Worm (Caenorhabditis elegans): ENCODE results near the gene nhr-40.

Gene nhr-40

DNA sequence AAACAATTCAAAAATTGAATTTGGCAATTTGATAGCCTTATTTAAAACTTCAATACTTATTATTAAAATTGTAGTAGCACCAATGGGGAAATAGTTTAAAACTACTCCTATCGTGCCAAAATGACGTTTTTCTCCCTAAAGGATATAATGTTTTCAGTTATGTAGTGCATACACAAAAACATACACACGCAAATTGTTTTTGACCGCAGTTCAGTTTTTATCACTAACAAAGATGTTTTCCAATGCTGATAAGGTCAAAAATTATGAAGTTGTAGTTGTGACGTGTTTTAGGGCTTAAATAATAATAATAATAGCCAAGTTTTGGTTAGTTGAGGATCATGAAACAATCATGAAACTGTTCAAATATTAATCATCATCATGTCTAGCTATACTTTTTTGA, 3.8 kb upstream of the nhr-40 start:
- TF ChIP-seq nhr-77 (tag; optimal IDR thresholded peaks at IDR 0.05) (no peak), tlp-1 (tag; optimal IDR thresholded peaks at IDR 0.05) (no peak), ets-5 (GFP tag; IDR thresholded peaks at IDR 0.05) (no peak), nhr-85 (tag) (no peak), nhr-12 (tag; optimal IDR thresholded peaks at IDR 0.05) (no peak), zag-1 (tag; optimal IDR thresholded peaks at IDR 0.05) (no peak), lir-3 (tag; optimal IDR thresholded peaks at IDR 0.05; ENCODE audit: poor library complexity) (no peak), ceh-82 (tag; optimal IDR thresholded peaks at IDR 0.05) (no peak), fkh-10 (GFP tag; optimal IDR thresholded peaks at IDR 0.05) (no peak), ama-1 (optimal IDR thresholded peaks at IDR 0.05) (no peak)

DNA sequence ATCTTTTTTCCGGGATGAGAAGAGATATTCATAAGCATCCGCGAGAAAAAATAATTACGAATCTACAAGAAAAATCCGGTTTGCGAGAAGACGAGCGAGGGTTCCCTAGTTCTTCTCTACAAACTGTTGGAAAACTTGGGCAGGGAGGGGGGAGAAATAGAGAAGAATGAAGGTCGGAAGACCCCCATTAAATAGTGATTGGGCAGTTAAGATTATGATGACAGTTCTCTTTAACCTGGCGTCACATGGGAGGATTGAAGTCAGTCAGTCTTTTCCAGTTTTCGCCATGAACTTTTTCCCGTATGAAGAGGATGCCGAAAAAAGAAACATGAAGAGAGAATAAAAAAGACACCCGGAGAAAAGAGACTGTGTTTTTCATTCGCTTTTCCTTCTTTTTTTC, 3.0 kb upstream of the nhr-40 start:
- TF ChIP-seq sup-37 (GFP tag; optimal IDR thresholded peaks at IDR 0.05) (no peak), hlh-17 (GFP tag; optimal IDR thresholded peaks at IDR 0.05; ENCODE audit: borderline replicate concordance) (no peak), pqm-1 (tag; optimal IDR thresholded peaks at IDR 0.05) (no peak), blmp-1 (tag; optimal IDR thresholded peaks at IDR 0.05) (peak; percentile 85), mab-9 (GFP tag; IDR thresholded peaks at IDR 0.05) (no peak), lin-15B (tag; optimal IDR thresholded peaks at IDR 0.05) (no peak), mef-2 (tag; optimal IDR thresholded peaks at IDR 0.05) (no peak), ces-1 (GFP tag; optimal IDR thresholded peaks at IDR 0.05) (no peak), ceh-88 (GFP tag; IDR thresholded peaks at IDR 0.05) (no peak), nhr-47 (tag; optimal IDR thresholded peaks at IDR 0.05) (no peak), unc-62 (GFP tag; optimal IDR thresholded peaks at IDR 0.05) (no peak), C34B4.2 (tag; optimal IDR thresholded peaks at IDR 0.05) (no peak), grh-1 (GFP tag; IDR thresholded peaks at IDR 0.05) (no peak), ceh-63 (GFP tag; optimal IDR thresholded peaks at IDR 0.05) (no peak), ztf-11 (tag; optimal IDR thresholded peaks at IDR 0.05) (no peak), alr-1 (tag; optimal IDR thresholded peaks at IDR 0.05; ENCODE audit: borderline replicate concordance) (no peak), pag-3 (tag; optimal IDR thresholded peaks at IDR 0.05; ENCODE audit: borderline replicate concordance, insufficient read depth) (no peak), egl-13 (tag; optimal IDR thresholded peaks at IDR 0.05) (no peak), rnt-1 (tag; optimal IDR thresholded peaks at IDR 0.05) (no peak), isw-1 (GFP tag; IDR thresholded peaks at IDR 0.05) (no peak), fkh-10 (GFP tag; optimal IDR thresholded peaks at IDR 0.05) (no peak), ceh-82 (tag; optimal IDR thresholded peaks at IDR 0.05) (no peak), unc-30 (tag; optimal IDR thresholded peaks at IDR 0.05) (no peak), lsy-2 (tag; optimal IDR thresholded peaks at IDR 0.05) (peak in 1 of 2 experiments; percentile 34), nhr-76 (tag; optimal IDR thresholded peaks at IDR 0.05) (no peak), mep-1 (tag; optimal IDR thresholded peaks at IDR 0.05) (peak; percentile 21), aha-1 (tag; optimal IDR thresholded peaks at IDR 0.05) (no peak), sox-4 (tag; optimal IDR thresholded peaks at IDR 0.05) (no peak), dsc-1 (tag; optimal IDR thresholded peaks at IDR 0.05) (no peak), vab-15 (tag; optimal IDR thresholded peaks at IDR 0.05) (peak; percentile 43), lin-39 (tag; optimal IDR thresholded peaks at IDR 0.05) (no peak), efl-3 (GFP tag; optimal IDR thresholded peaks at IDR 0.05) (no peak), dpl-1 (GFP tag; optimal IDR thresholded peaks at IDR 0.05) (no peak), nhr-28 (tag; optimal IDR thresholded peaks at IDR 0.05) (no peak), fos-1 (tag; optimal IDR thresholded peaks at IDR 0.05) (no peak), efl-1 (optimal IDR thresholded peaks at IDR 0.05) (no peak), efl-1 (GFP tag; optimal IDR thresholded peaks at IDR 0.05 in 1 of 2) (no peak), ceh-90 (tag; optimal IDR thresholded peaks at IDR 0.05) (no peak), nhr-84 (tag; optimal IDR thresholded peaks at IDR 0.05) (no peak), xbp-1 (tag; optimal IDR thresholded peaks at IDR 0.05) (no peak), snu-23 (GFP tag; optimal IDR thresholded peaks at IDR 0.05) (peak; percentile 41), ceh-8 (GFP tag; optimal IDR thresholded peaks at IDR 0.05) (no peak), ama-1 (optimal IDR thresholded peaks at IDR 0.05) (no peak), jun-1 (tag; optimal IDR thresholded peaks at IDR 0.05) (no peak), aly-2 (tag; optimal IDR thresholded peaks at IDR 0.05) (no peak), fkh-8 (tag; optimal IDR thresholded peaks at IDR 0.05) (no peak)

Measured in whole organism, L1 larva.